Worm (Caenorhabditis elegans): ENCODE measurements around the gene H24K24.2.

DNA sequence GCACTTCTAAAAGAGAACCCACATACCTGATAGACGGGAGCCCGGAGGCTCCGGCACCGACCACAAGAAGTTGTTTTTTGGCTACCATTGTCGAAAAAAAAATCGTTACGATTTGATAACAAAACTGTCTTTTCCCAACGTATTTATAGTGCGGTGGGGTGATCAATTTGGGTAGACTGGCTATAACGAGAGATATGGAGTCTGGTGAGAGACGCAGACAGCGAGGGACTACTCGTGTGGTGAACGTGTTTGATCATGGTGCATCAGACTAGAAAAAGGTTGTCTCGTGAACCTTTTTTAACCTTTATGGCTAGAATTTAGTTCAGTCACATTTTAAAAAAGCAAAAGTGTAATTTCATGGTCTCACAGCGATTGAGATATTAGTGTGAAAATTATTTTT is 14.1 kb upstream of the H24K24.2 start, which contains the start of gene fmo-5:
- TF ChIP-seq sup-37 (GFP tag; optimal IDR thresholded peaks at IDR 0.05) (no peak), jun-1 (tag; optimal IDR thresholded peaks at IDR 0.05) (no peak), hlh-17 (GFP tag; optimal IDR thresholded peaks at IDR 0.05; ENCODE audit: borderline replicate concordance) (no peak), rnt-1 (tag; optimal IDR thresholded peaks at IDR 0.05) (peak; percentile 46), nhr-71 (tag; optimal IDR thresholded peaks at IDR 0.05) (no peak), unc-130 (tag; optimal IDR thresholded peaks at IDR 0.05) (no peak), zag-1 (tag; optimal IDR thresholded peaks at IDR 0.05) (no peak)

Measured in whole organism, L1 larva.